Worm (Caenorhabditis elegans): ENCODE measurements around the gene T04A8.7.

DNA sequence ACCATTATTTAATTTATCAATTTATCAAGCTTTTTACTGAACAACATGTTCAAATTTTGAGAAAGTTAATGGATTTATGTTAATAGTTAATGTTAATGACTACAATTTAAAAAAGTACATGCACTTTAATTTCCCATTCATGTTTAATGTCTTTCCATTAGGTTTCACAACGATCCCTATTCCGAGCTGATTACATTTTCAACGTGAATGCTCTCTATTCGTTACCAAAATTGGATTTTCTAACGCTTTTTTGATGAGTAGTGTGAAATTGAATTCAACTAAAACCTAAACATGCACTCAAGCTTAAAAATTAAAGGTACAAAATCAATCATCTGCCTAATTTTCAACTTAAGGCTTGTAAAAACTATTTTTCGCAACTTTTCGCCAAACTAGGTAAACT, 37.8 kb upstream of the T04A8.7 start:
- TF ChIP-seq fos-1 (tag; optimal IDR thresholded peaks at IDR 0.05) (no peak), nhr-237 (tag; optimal IDR thresholded peaks at IDR 0.05) (no peak), ztf-11 (tag; optimal IDR thresholded peaks at IDR 0.05) (no peak), egl-5 (tag; optimal IDR thresholded peaks at IDR 0.05) (no peak), lin-39 (tag; optimal IDR thresholded peaks at IDR 0.05) (no peak), pqm-1 (tag; optimal IDR thresholded peaks at IDR 0.05) (no peak), nfya-1 (tag; optimal IDR thresholded peaks at IDR 0.05; ENCODE audit: insufficient read depth) (no peak)
